Worm (Caenorhabditis elegans): ENCODE data around the gene ceh-49.

ceh-49 gene

ce11 chrV:6107474-6107873 is 12.5 kb downstream of the ceh-49 start, which contains the start of gene cwf-19L1:
Gene cwf-19L1, plus strand, starts transcription at chrV:6107828.
- TF ChIP-seq lsy-2 (tag; optimal IDR thresholded peaks at IDR 0.05) (peak; percentile 71 to 78), C34B4.2 (tag; optimal IDR thresholded peaks at IDR 0.05) (no peak), snpc-4 (tag; optimal IDR thresholded peaks at IDR 0.05) (peak; percentile 24), blmp-1 (tag; optimal IDR thresholded peaks at IDR 0.05) (peak; percentile 61), xbp-1 (tag; optimal IDR thresholded peaks at IDR 0.05) (peak; percentile 99), lir-3 (tag; optimal IDR thresholded peaks at IDR 0.05; ENCODE audit: poor library complexity) (peak; percentile 91), ceh-82 (tag; optimal IDR thresholded peaks at IDR 0.05) (peak; percentile 18 to 65 (median 60)), lin-35 (GFP tag; optimal IDR thresholded peaks at IDR 0.05) (peak; percentile 95 to 96), snu-23 (GFP tag; optimal IDR thresholded peaks at IDR 0.05) (peak; percentile 75), C04F5.9 (tag; optimal IDR thresholded peaks at IDR 0.05) (peak; percentile 40), sox-4 (tag; optimal IDR thresholded peaks at IDR 0.05) (peak; percentile 65), egl-27 (tag; optimal IDR thresholded peaks at IDR 0.05) (no peak), grh-1 (GFP tag; IDR thresholded peaks at IDR 0.05) (peak; percentile 45; the same call in 1 of the 2 replicates), ceh-63 (GFP tag; optimal IDR thresholded peaks at IDR 0.05) (no peak), pax-3 (tag; optimal IDR thresholded peaks at IDR 0.05) (no peak), nhr-71 (tag; optimal IDR thresholded peaks at IDR 0.05) (peak; percentile 79), F16B12.6 (tag; optimal IDR thresholded peaks at IDR 0.05) (peak; percentile 43), nhr-84 (tag; optimal IDR thresholded peaks at IDR 0.05) (no peak), ceh-88 (GFP tag; IDR thresholded peaks at IDR 0.05) (no peak), vab-15 (tag; optimal IDR thresholded peaks at IDR 0.05) (no peak), lin-39 (tag; optimal IDR thresholded peaks at IDR 0.05) (no peak), fkh-4 (tag; optimal IDR thresholded peaks at IDR 0.05; ENCODE audit: borderline replicate concordance) (peak; percentile 74), lin-14 (GFP tag; optimal IDR thresholded peaks at IDR 0.05) (peak; percentile 81), ceh-90 (tag; optimal IDR thresholded peaks at IDR 0.05) (peak; percentile 88), dpl-1 (GFP tag; optimal IDR thresholded peaks at IDR 0.05) (peak; percentile 89 to 94 (median 93)), nhr-20 (tag; optimal IDR thresholded peaks at IDR 0.05) (peak; percentile 73), rnt-1 (tag; optimal IDR thresholded peaks at IDR 0.05) (peak; percentile 96), hlh-4 (tag; optimal IDR thresholded peaks at IDR 0.05) (no peak), efl-3 (GFP tag; optimal IDR thresholded peaks at IDR 0.05) (no peak), mdl-1 (tag; optimal IDR thresholded peaks at IDR 0.05) (peak in 1 of 2 experiments; percentile 63), lin-15B (tag; optimal IDR thresholded peaks at IDR 0.05) (peak; percentile 63), unc-62 (GFP tag; optimal IDR thresholded peaks at IDR 0.05) (no peak), elt-2 (tag; optimal IDR thresholded peaks at IDR 0.05) (peak; percentile 24), mab-9 (GFP tag; IDR thresholded peaks at IDR 0.05) (peak; percentile 54), nhr-90 (tag; optimal IDR thresholded peaks at IDR 0.05; ENCODE audit: poor library complexity) (peak; percentile 79), dsc-1 (tag; optimal IDR thresholded peaks at IDR 0.05) (peak; percentile 80), swsn-7 (tag; optimal IDR thresholded peaks at IDR 0.05) (peak; percentile 68), sptf-1 (tag; optimal IDR thresholded peaks at IDR 0.05) (no peak), ama-1 (optimal IDR thresholded peaks at IDR 0.05) (peak; percentile 32), C16A3.4 (tag; optimal IDR thresholded peaks at IDR 0.05) (peak; percentile 53), ztf-4 (tag; optimal IDR thresholded peaks at IDR 0.05) (peak; percentile 26), nhr-237 (tag; optimal IDR thresholded peaks at IDR 0.05) (no peak), skn-1 (tag; optimal IDR thresholded peaks at IDR 0.05) (peak; percentile 52), unc-98 (GFP tag; IDR thresholded peaks at IDR 0.05) (peak; percentile 6; the same call in 1 of the 2 replicates), unc-130 (tag; optimal IDR thresholded peaks at IDR 0.05) (peak; percentile 76), fkh-8 (tag; optimal IDR thresholded peaks at IDR 0.05) (peak; percentile 48), isw-1 (GFP tag; IDR thresholded peaks at IDR 0.05) (peak; percentile 62), nhr-85 (tag) (peak; percentile 88), irx-1 (tag; optimal IDR thresholded peaks at IDR 0.05) (peak; percentile 77), nhr-28 (tag; optimal IDR thresholded peaks at IDR 0.05) (no peak), mep-1 (tag; optimal IDR thresholded peaks at IDR 0.05) (peak; percentile 53), zip-4 (GFP tag; optimal IDR thresholded peaks at IDR 0.05) (no peak), tbx-2 (tag; optimal IDR thresholded peaks at IDR 0.05) (peak; percentile 79)
